Worm (Caenorhabditis elegans): ENCODE data around the gene srh-279.

- TF ChIP-seq snpc-1.3 (tag; optimal IDR thresholded peaks at IDR 0.05; ENCODE audit: insufficient read depth) = no peak
- no peak for TF ChIP-seq him-1 (tag; optimal IDR thresholded peaks at IDR 0.05)
Observed at ce11 chrV:16211713-16212112, 19.5 kb downstream of the srh-279 start.
